Worm (Caenorhabditis elegans) whole organism, L3 larva: ENCODE data around the gene W04E12.2.
"Not testable (repeated sequence)": the region's sequence is repeated elsewhere in the genome, so short reads cannot be mapped to it uniquely, and the experiment has no call there.

ENCODE experiments used
- R02D3.7 ChIP-seq: fragments of 150-350 bp; optimal IDR thresholded peaks from 2 replicates; lab custom pipeline; 2014; ENCODE audit warnings: missing biosample characterization, missing genetic modification characterization
- ZK546.5 ChIP-seq: sonication (generic microtip); optimal IDR thresholded peaks from 2 replicates; lab custom pipeline; 2017; ENCODE audit warnings: missing biosample characterization, missing genetic modification characterization
- ama-1 ChIP-seq: fragments of 150-350 bp; optimal IDR thresholded peaks from 2 replicates; lab custom pipeline; 2018
- ceh-16 ChIP-seq: sonication (generic microtip); optimal IDR thresholded peaks from 2 replicates; lab custom pipeline; 2017; ENCODE audit warnings: missing biosample characterization, missing genetic modification characterization
- fkh-10 ChIP-seq: sonication (generic microtip); optimal IDR thresholded peaks from 2 replicates; lab custom pipeline; 2017; ENCODE audit warnings: missing biosample characterization, missing genetic modification reagents, missing genetic modification characterization
- lin-39 ChIP-seq: fragments of 150-350 bp; optimal IDR thresholded peaks from 2 replicates; lab custom pipeline; 2018; ENCODE audit warnings: missing biosample characterization, missing genetic modification reagents, missing genetic modification characterization
- mdl-1 ChIP-seq: fragments of 150-350 bp; optimal IDR thresholded peaks from 2 replicates; lab custom pipeline; 2014; ENCODE audit warnings: missing biosample characterization, missing genetic modification characterization
- nhr-11 ChIP-seq: fragments of 150-350 bp; optimal IDR thresholded peaks from 2 replicates; lab custom pipeline; 2014; ENCODE audit warnings: missing biosample characterization, missing genetic modification characterization
- nhr-76 ChIP-seq: fragments of 150-350 bp; sonication (generic microtip); optimal IDR thresholded peaks from 5 replicates; lab custom pipeline; 2014; ENCODE audit warnings: missing biosample characterization, missing genetic modification characterization
- pha-4 ChIP-seq: fragments of 150-350 bp; optimal IDR thresholded peaks from 2 replicates; lab custom pipeline; 2014; ENCODE audit warnings: missing biosample characterization, missing genetic modification reagents, missing genetic modification characterization
- snpc-4 ChIP-seq: fragments of 150-350 bp; optimal IDR thresholded peaks from 2 replicates; lab custom pipeline; 2014; ENCODE audit warnings: missing biosample characterization, missing genetic modification characterization
- unc-62 ChIP-seq: fragments of 150-350 bp; sonication (generic microtip); optimal IDR thresholded peaks from 4 replicates; lab custom pipeline; 2014; ENCODE audit warnings: missing biosample characterization, missing genetic modification reagents, missing genetic modification characterization
- ztf-11 ChIP-seq: fragments of 150-350 bp; optimal IDR thresholded peaks from 2 replicates; lab custom pipeline; 2014; ENCODE audit warnings: missing biosample characterization, missing genetic modification characterization

ce11 chrV:19711646-19712045 lies 29.3 kb downstream of the W04E12.2 start, which contains the start of gene Y43F8C.23:
- not testable (repeated sequence) for TF ChIP-seq ztf-11 (tag; lab: Kevin White, UChicago); lin-39 (tag; lab: Kevin White, UChicago); nhr-76 (tag; lab: Kevin White, UChicago); R02D3.7 (tag; lab: Kevin White, UChicago); unc-62 (GFP tag; lab: Kevin White, UChicago); ZK546.5 (tag; lab: Kevin White, UChicago); fkh-10 (GFP tag; lab: Kevin White, UChicago); ceh-16 (tag; lab: Kevin White, UChicago); mdl-1 (tag; lab: Kevin White, UChicago); nhr-11 (tag; lab: Kevin White, UChicago); snpc-4 (tag; lab: Kevin White, UChicago); ama-1 (lab: Kevin White, UChicago); pha-4 (tag; lab: Kevin White, UChicago)
